Worm (Caenorhabditis elegans) whole organism, L4 larva: ENCODE results near the gene clec-79.

ENCODE experiments used
- arid-1 ChIP-seq: fragments of 200-800 bp; sonication (Bioruptor generic); conservative IDR thresholded peaks from 2 replicates; pipeline ENCODE4 v1.3.6; 2022; ENCODE audit warnings: missing genetic modification reagents, missing genetic modification characterization, missing compliant biosample characterization
- daf-12 ChIP-seq: fragments of 150-350 bp; optimal IDR thresholded peaks from 2 replicates; lab custom pipeline; 2014; ENCODE audit warnings: missing biosample characterization, missing genetic modification reagents, missing genetic modification characterization
- madf-5 ChIP-seq, 2 experiments: fragments of 200-800 bp; sonication (Bioruptor generic); IDR thresholded peaks; 2 replicates each; pipeline ENCODE4 v1.3.6; 2022; ENCODE audit warnings: missing compliant biosample characterization in 2 of 2, missing genetic modification characterization in 2 of 2
- pha-4 ChIP-seq, 2 experiments: fragments of 150-350 bp in 1 of 2; fragments of 200-800 bp in 1 of 2; sonication (Bioruptor generic) in 1 of 2; IDR thresholded peaks in 1 of 2; optimal IDR thresholded peaks in 1 of 2; 2 replicates each; pipeline versions ENCODE4 v1.3.6 to Lab custom; 2014 to 2022; ENCODE audit warnings: missing genetic modification characterization in 2 of 2, missing genetic modification reagents in 2 of 2, missing biosample characterization in 1 of 2, missing compliant biosample characterization in 1 of 2
- pqm-1 ChIP-seq: sonication (generic microtip); optimal IDR thresholded peaks from 2 replicates; lab custom pipeline; 2017; ENCODE audit warnings: missing biosample characterization, missing genetic modification characterization
- unc-130 ChIP-seq: sonication (generic microtip); optimal IDR thresholded peaks from 2 replicates; lab custom pipeline; 2016; ENCODE audit warnings: missing genetic modification reagents, missing genetic modification characterization, missing compliant biosample characterization
- unc-39 ChIP-seq: sonication (generic microtip); optimal IDR thresholded peaks from 2 replicates; lab custom pipeline; 2017; ENCODE audit warnings: missing biosample characterization, missing genetic modification characterization

- TF ChIP-seq daf-12 (tag; lab: Kevin White, UChicago) (no peak), madf-5 (GFP tag; IDR thresholded peaks at IDR 0.05; lab: Robert Waterston, UW) (no peak), pha-4 (GFP tag; IDR thresholded peaks at IDR 0.05; lab: Robert Waterston, UW) (no peak), pha-4 (tag; optimal IDR thresholded peaks at IDR 0.05; lab: Kevin White, UChicago) (no peak), unc-39 (no peak), arid-1 (GFP tag; lab: Robert Waterston, UW) (no peak), unc-130 (GFP tag; lab: Kevin White, UChicago) (no peak), pqm-1 (tag; lab: Kevin White, UChicago) (no peak)
Observed at ce11 chrIV:3956705-3957104, 16.4 kb upstream of the clec-79 start, which contains the start of gene clec-74.
